Fruit fly (Drosophila melanogaster): ENCODE measurements around the gene Smn.
A peak's percentile ranks its signal among the peaks of the same experiment; 100 is the strongest.

The Smn gene

DNA sequence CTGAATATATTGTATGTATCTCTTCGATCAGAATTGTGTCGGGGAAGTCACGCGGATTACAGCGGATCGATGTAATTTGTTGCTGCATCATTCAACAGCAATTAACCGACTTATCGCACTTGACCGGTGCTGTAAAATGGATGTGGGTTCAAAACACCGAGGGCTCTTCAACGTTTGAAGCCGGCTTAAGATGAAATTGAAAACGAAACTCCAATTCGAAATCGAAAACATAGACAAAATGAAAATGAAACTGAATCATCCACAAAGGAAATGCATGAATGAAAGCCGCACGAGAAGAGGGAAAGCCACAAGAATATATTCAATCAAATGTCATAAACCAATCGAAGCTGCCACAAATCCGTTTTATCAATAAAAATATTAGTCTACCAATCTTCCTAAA, 35.2 kb downstream of the Smn start:
- TF ChIP-seq CG8319 (GFP tag; optimal IDR thresholded peaks at IDR 0.05) (no peak), CG3032 (tag; optimal IDR thresholded peaks at IDR 0.05) (no peak), achi (GFP tag; optimal IDR thresholded peaks at IDR 0.05) (no peak), net (GFP tag; optimal IDR thresholded peaks at IDR 0.05) (no peak), CG8119 (GFP tag; IDR thresholded peaks at IDR 0.05) (no peak), CG8632 (GFP tag; optimal IDR thresholded peaks at IDR 0.05) (no peak), Hr39 (GFP tag; optimal IDR thresholded peaks at IDR 0.05) (no peak), CG32006 (GFP tag; optimal IDR thresholded peaks at IDR 0.05) (no peak), CG6808 (GFP tag; optimal IDR thresholded peaks at IDR 0.05) (no peak), CG11902 (GFP tag; optimal IDR thresholded peaks at IDR 0.05) (no peak), Sox14 (GFP tag; optimal IDR thresholded peaks at IDR 0.05) (no peak), eg (GFP tag; IDR thresholded peaks at IDR 0.05) (no peak), Eip78C (GFP tag) (no peak), CG9139 (GFP tag; optimal IDR thresholded peaks at IDR 0.05) (no peak), fd85E (GFP tag; optimal IDR thresholded peaks at IDR 0.05) (no peak), acj6 (GFP tag; optimal IDR thresholded peaks at IDR 0.05) (no peak), Smox (GFP tag; optimal IDR thresholded peaks at IDR 0.05) (no peak), dsx (GFP tag; optimal IDR thresholded peaks at IDR 0.05; ENCODE audit: poor library complexity, severe bottlenecking) (no peak), Eip75B (GFP tag; optimal IDR thresholded peaks at IDR 0.05) (no peak), CG3919 (GFP tag; optimal IDR thresholded peaks at IDR 0.05) (no peak)

DNA sequence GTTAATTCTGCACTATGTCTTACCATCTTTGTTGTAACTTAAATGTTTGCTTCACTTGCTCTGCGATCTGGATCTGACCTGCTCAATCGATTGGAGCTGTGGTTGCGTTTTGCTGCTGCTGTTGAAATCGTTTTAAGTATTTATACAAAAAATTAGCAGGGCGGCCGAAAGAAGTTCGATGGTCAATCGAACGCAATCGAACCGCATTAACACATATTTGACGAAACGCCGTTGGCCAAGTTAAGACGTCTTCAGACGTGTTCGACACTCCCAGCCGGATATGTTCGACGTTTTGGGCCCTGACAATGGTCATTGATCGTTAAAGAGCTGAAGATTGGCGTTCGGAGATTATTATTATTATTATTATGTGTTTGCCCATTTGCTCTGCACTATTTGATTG, 35.8 kb downstream of the Smn start, which contains the start of gene CG13033:
CG13033 (minus strand) TSS at position 118 of the 400 bp plus-strand sequence.
- TF ChIP-seq Hr38 (GFP tag; optimal IDR thresholded peaks at IDR 0.05) = no peak
- no peak for TF ChIP-seq net (GFP tag; optimal IDR thresholded peaks at IDR 0.05)
- TF ChIP-seq CG6792 (GFP tag; optimal IDR thresholded peaks at IDR 0.05) = no peak
- TF ChIP-seq CG8119 (GFP tag; IDR thresholded peaks at IDR 0.05) = no peak

DNA sequence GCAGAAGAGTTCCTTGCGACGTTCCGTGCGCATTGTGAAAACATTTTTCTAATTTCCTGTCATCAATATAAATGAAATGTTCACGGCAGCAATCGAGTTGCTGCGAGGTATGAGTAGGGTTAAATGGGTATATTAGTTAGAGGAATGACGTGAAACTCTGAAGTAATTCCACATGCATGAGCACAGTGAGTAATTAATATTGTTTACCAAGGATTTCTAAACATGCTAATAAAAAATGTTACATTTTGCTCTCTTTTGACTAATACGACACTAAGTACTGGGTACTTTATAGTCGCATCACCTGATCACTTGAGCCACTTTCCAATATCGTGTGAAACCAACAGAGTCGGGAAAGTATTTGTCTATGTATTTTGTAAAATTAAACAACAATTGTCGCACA, 37.1 kb downstream of the Smn start:
- TF ChIP-seq CG11762 (GFP tag; optimal IDR thresholded peaks at IDR 0.05; ENCODE audit: insufficient read depth) (no peak), Lpt (GFP tag; optimal IDR thresholded peaks at IDR 0.05) (no peak), CG3919 (GFP tag; optimal IDR thresholded peaks at IDR 0.05) (no peak), cyc (GFP tag; optimal IDR thresholded peaks at IDR 0.05) (no peak)

DNA sequence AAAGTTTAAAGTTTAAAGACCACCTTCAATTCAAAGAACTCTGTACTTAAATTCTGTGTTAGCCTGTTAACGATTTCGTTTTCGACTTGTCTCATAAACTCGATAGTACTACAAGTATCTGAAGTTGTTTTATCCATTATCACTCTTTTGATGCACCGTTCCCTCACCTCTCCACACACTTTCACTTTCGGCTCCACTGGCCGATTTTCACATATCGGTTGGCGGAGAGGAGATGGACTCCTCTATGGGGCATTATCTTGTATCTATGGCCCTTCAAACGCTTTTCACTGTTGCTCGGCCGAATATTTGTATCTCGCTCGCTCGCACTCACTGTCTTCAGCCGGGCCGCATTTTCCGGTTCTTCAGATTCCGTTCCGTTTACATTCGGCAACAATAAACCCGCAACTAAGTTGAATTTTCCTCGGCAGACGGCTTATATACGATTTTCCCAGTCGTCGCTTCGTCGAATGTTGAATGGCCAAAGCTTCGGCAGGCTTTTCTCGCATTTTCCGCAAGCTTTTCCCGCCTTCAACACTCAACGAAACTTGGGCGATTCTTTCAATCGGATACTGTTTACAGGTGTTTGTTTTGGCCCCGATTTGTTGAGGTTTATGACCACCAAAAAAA, 38.2 kb downstream of the Smn start, which contains the start of gene CG43373:
CG43373 (minus strand) TSS at position 373 of the 627 bp plus-strand sequence.
- no peak for TF ChIP-seq Hr39 (GFP tag; optimal IDR thresholded peaks at IDR 0.05)

DNA sequence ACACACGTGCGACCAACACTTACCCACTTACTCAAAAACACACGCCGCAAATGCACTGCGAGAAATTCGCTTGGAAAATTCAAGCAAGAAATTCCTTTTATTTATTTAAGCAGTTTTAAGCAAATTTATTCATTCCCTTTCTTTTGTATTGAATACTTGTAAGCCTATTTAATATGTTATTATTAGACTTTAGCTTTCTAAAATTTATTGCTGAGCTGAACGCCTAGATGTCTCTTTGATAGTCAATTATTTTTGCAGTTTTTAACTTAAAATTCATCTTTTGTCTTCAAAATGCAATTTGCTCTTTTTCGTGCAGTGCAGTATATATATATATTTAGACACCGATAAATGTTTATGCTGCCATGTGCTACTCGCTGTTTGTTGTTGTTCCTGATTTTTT, 47.4 kb downstream of the Smn start:
- TF ChIP-seq Hr39 (GFP tag; optimal IDR thresholded peaks at IDR 0.05) (peak; percentile 6), Hr4 (GFP tag; optimal IDR thresholded peaks at IDR 0.05) (peak; percentile 44), CG10669 (GFP tag; optimal IDR thresholded peaks at IDR 0.05) (no peak), Sox14 (GFP tag; optimal IDR thresholded peaks at IDR 0.05) (peak; percentile 7), CG34406 (GFP tag; optimal IDR thresholded peaks at IDR 0.05) (no peak), CG11294 (GFP tag; IDR thresholded peaks at IDR 0.05) (no peak), CG10631 (GFP tag; optimal IDR thresholded peaks at IDR 0.05) (peak; percentile 14), CG3032 (tag; optimal IDR thresholded peaks at IDR 0.05) (no peak), Sox102F (GFP tag; optimal IDR thresholded peaks at IDR 0.05) (no peak), CG6808 (GFP tag; optimal IDR thresholded peaks at IDR 0.05) (no peak), fkh (GFP tag; optimal IDR thresholded peaks at IDR 0.05) (peak; percentile 73), CG8319 (GFP tag; optimal IDR thresholded peaks at IDR 0.05) (no peak), vri (GFP tag; optimal IDR thresholded peaks at IDR 0.05) (no peak), cyc (GFP tag; optimal IDR thresholded peaks at IDR 0.05) (peak; percentile 36), Met (GFP tag; optimal IDR thresholded peaks at IDR 0.05) (no peak), pdm3 (GFP tag; optimal IDR thresholded peaks at IDR 0.05) (peak; percentile 17), Eip78C (GFP tag) (peak; percentile 72), Sox15 (GFP tag; optimal IDR thresholded peaks at IDR 0.05) (no peak), CG16779 (tag; optimal IDR thresholded peaks at IDR 0.05) (no peak), svp (GFP tag) (peak; percentile 65), eg (GFP tag; IDR thresholded peaks at IDR 0.05) (no peak), CG11762 (GFP tag; optimal IDR thresholded peaks at IDR 0.05; ENCODE audit: insufficient read depth) (no peak), esn (GFP tag; optimal IDR thresholded peaks at IDR 0.05) (no peak), net (GFP tag; optimal IDR thresholded peaks at IDR 0.05) (no peak), lz (GFP tag; optimal IDR thresholded peaks at IDR 0.05) (peak; percentile 11), OdsH (GFP tag; optimal IDR thresholded peaks at IDR 0.05) (peak; percentile 35), CG6276 (GFP tag; optimal IDR thresholded peaks at IDR 0.05) (no peak), CG6163 (GFP tag; IDR thresholded peaks at IDR 0.05) (no peak), Lpt (GFP tag; optimal IDR thresholded peaks at IDR 0.05) (no peak), achi (GFP tag; optimal IDR thresholded peaks at IDR 0.05) (peak; percentile 4)

Measured in whole organism, prepupa.